Fruit fly (Drosophila melanogaster) whole organism: ENCODE data around the gene GATAd.

Source experiments
- Dll ChIP-seq: fragments of >200 bp; optimal IDR thresholded peaks from 2 replicates; lab custom pipeline; 2017
- psq ChIP-seq: fragments of >200 bp; optimal IDR thresholded peaks from 2 replicates; lab custom pipeline; 2017

dm6 chr2L:10381890-10382450, 48.4 kb downstream of the GATAd start, which contains the start of gene CG5096:
- TF ChIP-seq psq (lab: Kevin White, UChicago) (no peak), Dll (no peak)
